Worm (Caenorhabditis elegans): Measurements from ENCODE around the gene Y75B12B.3.

Y75B12B.3 gene

DNA sequence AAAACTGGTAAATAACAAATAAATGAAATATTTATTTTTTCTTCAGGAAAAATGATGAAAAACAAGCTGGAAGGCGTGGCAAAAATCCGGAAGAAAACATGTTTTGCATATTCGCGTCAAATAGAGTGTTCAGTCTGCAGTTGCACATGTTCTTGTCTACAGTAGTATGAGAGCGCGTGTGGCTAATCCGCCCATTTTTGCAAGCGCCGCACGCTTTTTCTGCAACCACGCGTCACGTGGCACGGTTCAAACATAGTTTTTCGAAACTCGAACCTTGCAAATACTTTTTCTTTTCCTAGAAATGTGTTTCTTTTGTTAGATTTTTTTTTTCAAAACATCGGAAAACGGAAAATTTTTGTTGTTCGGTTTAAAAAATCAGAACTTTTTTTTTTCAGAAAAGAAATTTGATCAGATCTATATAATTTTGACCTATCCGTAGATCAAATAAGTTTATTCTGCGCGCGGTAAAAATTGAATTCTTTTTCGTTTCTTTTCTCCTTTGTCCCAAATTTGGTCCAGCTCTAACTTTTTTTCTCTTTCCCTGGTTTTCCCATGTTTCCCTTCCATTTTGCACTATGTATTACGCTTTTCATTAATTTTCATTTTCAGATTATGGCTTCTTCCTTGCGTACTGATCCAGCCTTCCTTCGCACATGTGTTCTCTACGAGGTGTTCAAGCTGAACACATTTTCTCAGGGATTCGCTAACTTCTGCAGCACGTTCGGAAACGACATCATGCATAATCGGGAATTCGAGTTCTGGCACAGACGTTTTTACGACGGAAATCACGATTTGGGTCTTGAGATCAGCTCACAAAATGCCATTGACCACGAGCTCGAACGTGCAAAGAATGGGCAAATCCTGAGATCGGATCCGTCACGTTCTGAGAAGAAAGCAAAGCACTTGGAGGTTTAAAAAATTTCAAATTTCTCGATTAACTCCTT, 1.7 kb downstream of the Y75B12B.3 start, which contains the start of gene Y75B12B.1:
Gene Y75B12B.1, plus strand, starts transcription at position 603 of the 944 bp plus-strand sequence.
- TF ChIP-seq pha-4 (tag; optimal IDR thresholded peaks at IDR 0.05) (no peak), mel-28 (tag; optimal IDR thresholded peaks at IDR 0.05; ENCODE audit: borderline replicate concordance) (no peak), lsy-27 (tag; optimal IDR thresholded peaks at IDR 0.05; ENCODE audit: borderline replicate concordance, insufficient read depth) (no peak), lin-26 (GFP tag; IDR thresholded peaks at IDR 0.05) (no peak), mcd-1 (GFP tag; IDR thresholded peaks at IDR 0.05) (peak; percentile 78), ceh-58 (GFP tag; IDR thresholded peaks at IDR 0.05) (no peak), K11D2.4 (GFP tag; IDR thresholded peaks at IDR 0.05) (no peak), ztf-28 (GFP tag; IDR thresholded peaks at IDR 0.05) (0 out of 2 replicates have a peak, but pooled peaks have one; percentile 57), B0336.3 (GFP tag; IDR thresholded peaks at IDR 0.05) (peak; percentile 84), gei-17 (GFP tag; optimal IDR thresholded peaks at IDR 0.05) (no peak), Y79H2A.3 (GFP tag; conservative IDR thresholded peaks at IDR 0.05) (no peak), pbrm-1 (GFP tag; IDR thresholded peaks at IDR 0.05) (peak; percentile 69; the same call in 1 of the 2 replicates), aptf-2 (GFP tag; conservative IDR thresholded peaks at IDR 0.05) (no peak), snpc-4 (GFP tag; optimal IDR thresholded peaks at IDR 0.05) (no peak), snpc-4 (tag; optimal IDR thresholded peaks at IDR 0.05) (peak in 1 of 4 experiments; percentile 25), ztf-25 (GFP tag; IDR thresholded peaks at IDR 0.05) (no peak), madf-6 (GFP tag; IDR thresholded peaks at IDR 0.05) (peak; percentile 94), B0261.1 (tag; optimal IDR thresholded peaks at IDR 0.05) (peak; percentile 20), K12H6.12 (tag; optimal IDR thresholded peaks at IDR 0.05) (no peak), somi-1 (GFP tag; optimal IDR thresholded peaks at IDR 0.05) (no peak), F22D6.2 (tag; optimal IDR thresholded peaks at IDR 0.05) (no peak), madf-10 (tag; optimal IDR thresholded peaks at IDR 0.05) (no peak), rcor-1 (GFP tag; IDR thresholded peaks at IDR 0.05) (peak; percentile 46), ccch-3 (GFP tag; optimal IDR thresholded peaks at IDR 0.05) (no peak), F57A8.1 (GFP tag; optimal IDR thresholded peaks at IDR 0.05) (no peak), Y53G8AR.9 (GFP tag; conservative IDR thresholded peaks at IDR 0.05) (no peak), aptf-3 (GFP tag; IDR thresholded peaks at IDR 0.05) (no peak), lin-40 (tag; optimal IDR thresholded peaks at IDR 0.05) (no peak), akir-1 (GFP tag; optimal IDR thresholded peaks at IDR 0.05) (no peak), F52B5.7 (tag; optimal IDR thresholded peaks at IDR 0.05) (no peak), snpc-1.1 (tag; optimal IDR thresholded peaks at IDR 0.05; ENCODE audit: insufficient read depth) (peak; percentile 33), xnd-1 (tag; optimal IDR thresholded peaks at IDR 0.05) (peak; percentile 95), C17E4.6 (GFP tag; IDR thresholded peaks at IDR 0.05) (no peak), fkh-3 (tag; optimal IDR thresholded peaks at IDR 0.05) (no peak), unc-62 (GFP tag; optimal IDR thresholded peaks at IDR 0.05) (no peak), ets-4 (GFP tag; optimal IDR thresholded peaks at IDR 0.05) (no peak), bed-1 (GFP tag; IDR thresholded peaks at IDR 0.05) (no peak), madf-3 (GFP tag; IDR thresholded peaks at IDR 0.05) (0 out of 2 replicates have a peak, but pooled peaks have one; percentile 24), tlf-1 (GFP tag; optimal IDR thresholded peaks at IDR 0.05) (peak; percentile 77), ztf-6 (GFP tag; IDR thresholded peaks at IDR 0.05) (no peak), let-607 (tag; optimal IDR thresholded peaks at IDR 0.05) (no peak), ztf-26 (tag; optimal IDR thresholded peaks at IDR 0.05) (no peak), C06A6.2 (GFP tag; conservative IDR thresholded peaks at IDR 0.05) (no peak), egrh-3 (GFP tag; IDR thresholded peaks at IDR 0.05) (no peak), dpff-1 (tag; optimal IDR thresholded peaks at IDR 0.05) (no peak), F37B4.10 (GFP tag; IDR thresholded peaks at IDR 0.05) (no peak), tbp1 (GFP tag; optimal IDR thresholded peaks at IDR 0.05) (peak; percentile 61)
